Worm (Caenorhabditis elegans) whole organism, L4/young adult: ENCODE results near the gene W09C2.9.

ENCODE experiments used
- dao-5 ChIP-seq: sonication (generic microtip); optimal IDR thresholded peaks from 2 replicates; lab custom pipeline; 2016; ENCODE audit warnings: missing genotype, missing genetic modification characterization, moderate library complexity, missing compliant biosample characterization
- him-1 ChIP-seq: sonication (generic microtip); optimal IDR thresholded peaks from 2 replicates; lab custom pipeline; 2016; ENCODE audit warnings: missing genotype, missing genetic modification reagents, missing genetic modification characterization, missing compliant biosample characterization

DNA sequence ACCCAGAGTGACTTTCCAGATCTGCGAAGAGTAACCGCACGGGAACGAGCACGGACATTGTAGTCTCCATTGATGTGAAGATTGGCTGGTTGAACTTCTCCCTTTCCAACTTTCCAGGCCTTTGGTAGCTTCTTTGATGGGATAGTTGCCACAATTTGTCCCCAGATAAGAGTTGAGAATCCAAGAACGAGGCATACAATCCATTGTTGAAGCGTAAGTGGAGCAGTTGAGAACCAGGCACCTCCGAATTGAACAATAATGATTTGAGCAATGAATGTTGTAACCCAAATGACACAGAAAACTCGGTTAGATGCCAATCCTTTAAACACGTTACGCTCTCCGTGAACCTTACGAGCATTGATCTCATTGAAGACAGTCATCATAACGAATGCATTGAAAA, 3.9 kb upstream of the W09C2.9 start:
- no peak for TF ChIP-seq dao-5 (tag; lab: Kevin White, UChicago)
- no peak for TF ChIP-seq him-1 (tag; lab: Kevin White, UChicago)
